Fruit fly (Drosophila melanogaster): Measurements from ENCODE around the gene eIF3i.
A peak's percentile ranks its signal among the peaks of the same experiment; 100 is the strongest.

Gene eIF3i

DNA sequence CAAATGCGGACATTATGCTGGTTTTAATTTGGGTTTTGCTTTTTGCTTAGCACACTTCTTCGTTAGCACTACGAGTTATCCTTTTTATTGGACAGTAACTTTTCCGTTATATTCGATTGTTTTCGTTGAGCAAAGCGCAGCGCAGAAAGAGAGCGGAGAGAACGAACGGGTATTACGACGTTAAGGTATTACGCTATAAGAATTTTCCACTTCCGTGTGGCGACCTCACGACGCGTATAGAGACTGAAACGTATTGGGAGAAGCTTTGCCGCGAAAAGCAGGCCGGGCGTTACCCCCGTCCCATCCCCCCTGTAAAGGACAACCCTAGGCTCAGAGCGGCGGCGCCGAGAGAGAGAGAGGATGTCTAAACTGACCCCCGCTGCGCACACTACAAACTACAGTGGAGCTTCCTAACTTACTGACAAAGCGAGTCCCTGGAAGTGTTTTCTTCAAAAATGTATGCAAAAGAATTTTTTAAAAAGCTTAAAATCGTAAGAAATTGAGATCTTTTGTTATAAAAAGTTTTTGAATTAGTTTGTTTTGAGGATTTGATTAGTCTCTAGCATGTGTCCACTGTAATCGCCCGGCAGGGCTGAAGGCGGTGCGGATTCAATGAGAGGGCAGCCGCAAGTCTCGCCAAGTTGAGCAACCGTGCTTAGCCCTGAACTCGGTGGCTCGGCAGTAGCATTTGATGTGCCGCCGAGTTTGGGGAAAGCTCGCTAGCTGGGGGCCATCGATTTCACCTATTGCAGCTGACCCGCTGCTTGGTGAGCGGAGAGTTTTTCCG, 37.3 kb upstream of the eIF3i start:
- TF ChIP-seq CG13204 (GFP tag; optimal IDR thresholded peaks at IDR 0.05) (peak; percentile 69), CG34367 (tag; optimal IDR thresholded peaks at IDR 0.05) (peak; percentile 88), EcR (GFP tag; optimal IDR thresholded peaks at IDR 0.05) (peak; percentile 38), Pif1B (GFP tag; optimal IDR thresholded peaks at IDR 0.05) (peak; percentile 86), CG4496 (GFP tag; IDR thresholded peaks at IDR 0.05) (peak; percentile 94), rn (GFP tag; IDR thresholded peaks at IDR 0.05) (peak; percentile 61; the same call in 1 of the 2 replicates), CG10348 (GFP tag; IDR thresholded peaks at IDR 0.05) (peak; percentile 76), Snoo (tag; optimal IDR thresholded peaks at IDR 0.05) (peak; percentile 70), CG12605 (GFP tag; IDR thresholded peaks at IDR 0.05) (peak; percentile 91), CG32121 (GFP tag; IDR thresholded peaks at IDR 0.05) (peak; percentile 89), CG17806 (tag; optimal IDR thresholded peaks at IDR 0.05) (peak; percentile 89), Pif1A (GFP tag; optimal IDR thresholded peaks at IDR 0.05) (peak; percentile 90), CG15710 (tag; optimal IDR thresholded peaks at IDR 0.05) (peak; percentile 90), D1 (tag; optimal IDR thresholded peaks at IDR 0.05) (peak; percentile 41), CG14655 (GFP tag; optimal IDR thresholded peaks at IDR 0.05) (peak; percentile 83), CG8301 (tag; optimal IDR thresholded peaks at IDR 0.05) (peak; percentile 81), CG9948 (tag; optimal IDR thresholded peaks at IDR 0.05) (peak; percentile 89), Ets98B (GFP tag; IDR thresholded peaks at IDR 0.05) (peak; percentile 88), CG8159 (tag; optimal IDR thresholded peaks at IDR 0.05) (peak; percentile 90), gl (tag; optimal IDR thresholded peaks at IDR 0.05) (peak; percentile 73), fd96Ca (GFP tag; IDR thresholded peaks at IDR 0.05) (peak; percentile 90)

- TF ChIP-seq Pif1A (GFP tag; optimal IDR thresholded peaks at IDR 0.05): no peak
- no peak for TF ChIP-seq D1 (tag; optimal IDR thresholded peaks at IDR 0.05)
- TF ChIP-seq rn (GFP tag; IDR thresholded peaks at IDR 0.05): no peak
- TF ChIP-seq CG4496 (GFP tag; IDR thresholded peaks at IDR 0.05): no peak
- no peak for TF ChIP-seq EcR (GFP tag; optimal IDR thresholded peaks at IDR 0.05)
- no peak for TF ChIP-seq CG34367 (tag; optimal IDR thresholded peaks at IDR 0.05)
- no peak for TF ChIP-seq CG32121 (GFP tag; IDR thresholded peaks at IDR 0.05)
- no peak for TF ChIP-seq gl (tag; optimal IDR thresholded peaks at IDR 0.05)
- TF ChIP-seq Pif1B (GFP tag; optimal IDR thresholded peaks at IDR 0.05): no peak
- TF ChIP-seq fd96Ca (GFP tag; IDR thresholded peaks at IDR 0.05): no peak
- TF ChIP-seq CG14655 (GFP tag; optimal IDR thresholded peaks at IDR 0.05): no peak
- no peak for TF ChIP-seq CG12605 (GFP tag; IDR thresholded peaks at IDR 0.05)
- TF ChIP-seq CG10348 (GFP tag; IDR thresholded peaks at IDR 0.05): no peak
- TF ChIP-seq CG8301 (tag; optimal IDR thresholded peaks at IDR 0.05): no peak
- no peak for TF ChIP-seq Ets98B (GFP tag; IDR thresholded peaks at IDR 0.05)
- TF ChIP-seq CG8159 (tag; optimal IDR thresholded peaks at IDR 0.05): no peak
- no peak for TF ChIP-seq CG13204 (GFP tag; optimal IDR thresholded peaks at IDR 0.05)
- no peak for TF ChIP-seq CG15710 (tag; optimal IDR thresholded peaks at IDR 0.05)
- TF ChIP-seq Snoo (tag; optimal IDR thresholded peaks at IDR 0.05): no peak
Observed at dm6 chr2L:5003670-5004453, 36.3 kb upstream of the eIF3i start.

DNA sequence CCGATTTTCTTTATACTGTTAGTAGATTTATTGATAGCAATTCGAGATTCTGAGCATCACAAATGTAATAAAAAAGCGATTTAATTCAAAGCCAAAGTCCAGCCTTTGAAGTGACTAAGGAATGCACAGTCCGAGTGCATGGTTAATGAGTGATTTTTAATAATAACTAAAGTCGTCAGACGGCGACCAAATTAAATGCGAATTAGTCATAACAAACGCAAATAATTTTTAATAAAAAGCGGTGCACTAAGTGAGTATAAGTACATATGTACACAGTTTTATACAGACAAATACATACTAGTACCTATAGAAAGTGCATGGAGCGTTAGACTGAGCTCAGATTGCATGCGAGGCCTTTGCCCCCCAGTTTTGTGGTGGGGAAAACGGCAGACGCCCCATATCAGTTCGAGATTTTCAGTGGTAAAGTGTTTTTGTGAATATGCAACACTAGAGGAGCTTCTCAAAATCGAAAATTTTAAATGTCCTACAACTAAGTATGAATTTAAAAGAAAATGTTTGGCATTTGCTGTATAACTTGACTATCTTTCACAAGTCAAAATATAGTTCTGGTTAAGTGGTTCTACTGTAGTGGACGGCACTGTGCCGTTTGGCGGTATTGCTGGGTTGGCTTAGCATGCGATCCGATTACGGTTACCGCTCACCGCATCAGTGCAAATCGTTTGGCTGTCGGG, 35.3 kb upstream of the eIF3i start:
- peak; percentile 15 for TF ChIP-seq CG15710 (tag; optimal IDR thresholded peaks at IDR 0.05)
- TF ChIP-seq gl (tag; optimal IDR thresholded peaks at IDR 0.05): no peak
- peak; percentile 49; the same call in 1 of the 2 replicates for TF ChIP-seq CG32121 (GFP tag; IDR thresholded peaks at IDR 0.05)
- TF ChIP-seq Pif1B (GFP tag; optimal IDR thresholded peaks at IDR 0.05): no peak
- TF ChIP-seq D1 (tag; optimal IDR thresholded peaks at IDR 0.05): no peak
- TF ChIP-seq CG14655 (GFP tag; optimal IDR thresholded peaks at IDR 0.05): peak; percentile 45
- TF ChIP-seq EcR (GFP tag; optimal IDR thresholded peaks at IDR 0.05): no peak
- TF ChIP-seq CG9948 (tag; optimal IDR thresholded peaks at IDR 0.05): no peak
- peak; percentile 16 for TF ChIP-seq CG8301 (tag; optimal IDR thresholded peaks at IDR 0.05)
- peak; percentile 34 for TF ChIP-seq Pif1A (GFP tag; optimal IDR thresholded peaks at IDR 0.05)
- TF ChIP-seq CG12605 (GFP tag; IDR thresholded peaks at IDR 0.05): peak; percentile 60; the same call in 1 of the 2 replicates
- TF ChIP-seq CG34367 (tag; optimal IDR thresholded peaks at IDR 0.05): no peak
- TF ChIP-seq CG4496 (GFP tag; IDR thresholded peaks at IDR 0.05): peak; percentile 65; the same call in 2 of the 3 replicates
- peak; percentile 75 for TF ChIP-seq Ets98B (GFP tag; IDR thresholded peaks at IDR 0.05)
- no peak for TF ChIP-seq CG10348 (GFP tag; IDR thresholded peaks at IDR 0.05)
- peak; percentile 57; the same call in 1 of the 3 replicates for TF ChIP-seq fd96Ca (GFP tag; IDR thresholded peaks at IDR 0.05)
- TF ChIP-seq CG13204 (GFP tag; optimal IDR thresholded peaks at IDR 0.05): no peak

DNA sequence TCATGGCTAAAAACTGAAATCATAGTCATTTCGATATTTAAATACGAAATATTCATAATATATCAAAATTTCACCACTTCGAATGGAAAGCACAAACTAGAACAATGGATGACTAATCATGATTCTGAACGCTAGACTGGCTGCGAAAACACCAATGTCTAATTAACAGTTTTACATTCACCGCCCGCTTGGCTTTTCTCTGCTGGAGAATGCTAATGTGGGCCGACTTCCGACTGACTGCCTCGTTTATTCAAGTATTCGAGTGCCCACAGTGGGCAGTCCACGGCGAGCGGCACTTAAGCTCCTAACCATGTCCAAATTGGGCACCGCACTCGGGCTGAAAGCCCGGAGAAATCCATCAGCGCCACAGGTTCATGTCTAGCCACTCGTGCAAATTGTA, 34.5 kb upstream of the eIF3i start:
- TF ChIP-seq CG4496 (GFP tag; IDR thresholded peaks at IDR 0.05): no peak
- no peak for TF ChIP-seq CG8301 (tag; optimal IDR thresholded peaks at IDR 0.05)
- TF ChIP-seq CG14655 (GFP tag; optimal IDR thresholded peaks at IDR 0.05): no peak
- TF ChIP-seq CG32121 (GFP tag; IDR thresholded peaks at IDR 0.05): no peak
- TF ChIP-seq CG10348 (GFP tag; IDR thresholded peaks at IDR 0.05): no peak
- TF ChIP-seq rn (GFP tag; IDR thresholded peaks at IDR 0.05): no peak
- no peak for TF ChIP-seq Pif1B (GFP tag; optimal IDR thresholded peaks at IDR 0.05)
- no peak for TF ChIP-seq CG13204 (GFP tag; optimal IDR thresholded peaks at IDR 0.05)
- TF ChIP-seq Ets98B (GFP tag; IDR thresholded peaks at IDR 0.05): no peak
- no peak for TF ChIP-seq CG34367 (tag; optimal IDR thresholded peaks at IDR 0.05)
- no peak for TF ChIP-seq gl (tag; optimal IDR thresholded peaks at IDR 0.05)
- TF ChIP-seq CG9948 (tag; optimal IDR thresholded peaks at IDR 0.05): no peak
- TF ChIP-seq Pif1A (GFP tag; optimal IDR thresholded peaks at IDR 0.05): no peak
